Fruit fly (Drosophila melanogaster) S2 (cell line): Measurements from ENCODE around the gene CG10646.

ENCODE experiments used
- CG8478 ChIP-seq: fragments of >200 bp; optimal IDR thresholded peaks from 2 replicates; lab custom pipeline; 2018
- CTCF ChIP-seq, 2 experiments: fragments of >200 bp; optimal IDR thresholded peaks; 2 replicates each; lab custom pipeline; 2018

DNA sequence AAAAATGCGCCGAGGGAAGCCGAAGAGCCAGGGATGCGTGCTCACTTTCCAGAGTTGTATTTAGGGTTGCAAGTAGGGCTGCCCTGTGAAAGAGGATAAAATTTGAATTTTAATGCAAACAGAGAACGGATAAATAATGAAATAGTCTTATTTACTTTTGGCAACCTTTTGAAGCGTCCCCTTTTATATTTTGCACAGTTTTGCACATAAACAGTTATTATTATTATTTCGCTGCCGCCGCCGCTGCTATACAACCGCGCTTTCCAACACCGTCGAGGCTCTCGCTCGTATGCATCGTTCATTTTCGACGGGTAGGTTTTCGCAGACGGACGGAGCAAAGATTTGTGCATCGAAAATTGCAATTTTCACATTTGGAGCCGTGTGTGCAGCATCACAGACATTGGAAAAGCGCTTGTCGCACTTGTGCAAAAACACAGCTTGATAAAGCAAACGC is 11.1 kb upstream of the CG10646 start, which contains the start of the genes sti and tral:
- TF ChIP-seq CG8478 (lab: Kevin White, UChicago): no peak
- no peak for TF ChIP-seq CTCF (optimal IDR thresholded peaks at IDR 0.05; lab: Kevin White, UChicago)
